Fruit fly (Drosophila melanogaster): ENCODE data around the gene CG3164.

The CG3164 gene

DNA sequence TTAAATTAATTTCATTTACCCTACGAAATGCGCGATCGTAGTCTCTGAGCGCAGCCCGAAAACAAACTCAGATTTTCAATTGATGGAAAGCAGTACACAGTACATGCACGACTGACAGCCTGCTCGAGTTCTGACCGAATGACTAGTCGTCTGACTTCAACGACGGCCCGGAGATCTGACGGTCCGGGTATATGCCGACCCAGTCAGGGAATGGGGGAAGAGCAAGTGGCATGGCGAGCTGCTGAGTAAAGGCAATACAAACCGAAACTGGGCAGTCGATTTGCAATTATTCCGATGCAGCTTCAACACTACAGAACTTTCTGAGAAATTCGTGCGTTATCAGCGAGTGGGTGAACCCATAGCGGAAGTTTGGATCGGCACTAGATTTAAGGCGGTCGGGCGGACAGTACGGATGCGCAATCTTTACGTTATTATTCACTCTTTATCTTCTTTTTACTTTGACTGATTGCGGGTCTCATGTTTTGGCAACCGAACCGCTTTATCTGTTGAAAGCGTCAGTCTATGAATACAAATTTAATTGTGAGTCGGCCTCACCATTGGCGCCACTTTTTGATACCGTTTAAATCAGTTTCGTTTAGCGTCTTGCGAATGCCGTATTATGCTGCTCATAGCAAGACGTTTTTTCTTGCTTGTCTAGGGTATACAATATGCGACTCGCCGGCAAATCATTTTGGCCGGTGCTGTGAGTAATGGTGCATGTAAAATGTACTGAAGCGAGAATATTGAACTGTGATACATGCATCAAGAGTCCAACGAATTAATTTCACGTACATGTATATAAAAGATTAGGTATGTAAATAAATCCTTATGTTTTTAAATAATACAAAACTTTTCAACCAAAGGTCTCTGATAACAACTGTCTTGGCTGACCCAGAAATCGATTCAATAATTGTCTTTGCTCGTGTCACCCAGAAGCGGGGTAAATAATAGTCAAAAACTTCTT, 9.8 kb downstream of the CG3164 start:
- no peak for TF ChIP-seq h (optimal IDR thresholded peaks at IDR 0.05)
- TF ChIP-seq psq (optimal IDR thresholded peaks at IDR 0.05), result no peak
- no peak for TF ChIP-seq ttk (optimal IDR thresholded peaks at IDR 0.05)
- TF ChIP-seq insv (optimal IDR thresholded peaks at IDR 0.05), result no peak
- TF ChIP-seq Myc (optimal IDR thresholded peaks at IDR 0.05), result no peak
- TF ChIP-seq Sin3A (optimal IDR thresholded peaks at IDR 0.05), result no peak

DNA sequence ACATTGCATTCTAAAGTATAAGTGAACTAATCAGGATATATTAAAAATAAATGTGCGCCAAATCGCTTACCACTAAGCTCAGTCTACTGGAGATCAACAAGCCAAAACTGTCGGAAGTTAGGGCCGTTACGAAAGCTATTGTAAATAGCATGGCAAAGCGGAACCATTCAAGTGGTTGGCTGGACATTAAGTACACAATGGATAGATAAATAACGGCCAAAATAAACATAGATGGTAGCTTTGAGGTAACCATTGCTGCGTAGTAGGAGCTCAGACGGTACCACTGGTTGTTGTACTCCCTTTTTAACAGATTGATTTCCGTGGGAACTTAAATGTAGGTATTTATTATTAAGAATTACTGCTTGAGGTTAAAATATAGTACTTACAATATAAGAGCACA, 12.8 kb downstream of the CG3164 start:
- TF ChIP-seq Sin3A (optimal IDR thresholded peaks at IDR 0.05) (no peak), ttk (optimal IDR thresholded peaks at IDR 0.05) (no peak), insv (optimal IDR thresholded peaks at IDR 0.05) (no peak), Myc (optimal IDR thresholded peaks at IDR 0.05) (no peak), psq (optimal IDR thresholded peaks at IDR 0.05) (no peak), h (optimal IDR thresholded peaks at IDR 0.05) (no peak)

DNA sequence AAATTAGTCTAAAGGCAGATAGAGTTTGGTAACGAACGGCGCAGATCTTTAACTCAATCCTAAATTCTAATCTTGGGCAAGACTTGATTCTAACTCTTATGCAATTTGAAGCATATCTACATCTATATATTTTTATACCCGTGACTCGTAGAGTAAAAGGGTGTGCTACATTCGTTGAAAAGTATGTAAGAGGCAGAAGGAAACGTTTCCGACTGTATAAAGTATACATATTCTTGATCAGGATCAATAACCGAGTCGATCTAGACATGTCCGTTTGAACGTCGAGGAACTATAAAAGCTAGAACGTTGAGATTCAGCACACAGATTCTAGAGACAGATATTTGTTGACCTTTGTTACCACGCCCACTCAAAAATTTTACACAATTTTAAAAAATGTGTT, 14.2 kb downstream of the CG3164 start, which contains the start of gene CG13694:
Gene CG13694 (minus strand): TSS at position 101 of the 400 bp plus-strand sequence.
- TF ChIP-seq ttk (optimal IDR thresholded peaks at IDR 0.05) (no peak), Sin3A (optimal IDR thresholded peaks at IDR 0.05) (no peak), Myc (optimal IDR thresholded peaks at IDR 0.05) (no peak), insv (optimal IDR thresholded peaks at IDR 0.05) (no peak), h (optimal IDR thresholded peaks at IDR 0.05) (no peak), psq (optimal IDR thresholded peaks at IDR 0.05) (no peak)

DNA sequence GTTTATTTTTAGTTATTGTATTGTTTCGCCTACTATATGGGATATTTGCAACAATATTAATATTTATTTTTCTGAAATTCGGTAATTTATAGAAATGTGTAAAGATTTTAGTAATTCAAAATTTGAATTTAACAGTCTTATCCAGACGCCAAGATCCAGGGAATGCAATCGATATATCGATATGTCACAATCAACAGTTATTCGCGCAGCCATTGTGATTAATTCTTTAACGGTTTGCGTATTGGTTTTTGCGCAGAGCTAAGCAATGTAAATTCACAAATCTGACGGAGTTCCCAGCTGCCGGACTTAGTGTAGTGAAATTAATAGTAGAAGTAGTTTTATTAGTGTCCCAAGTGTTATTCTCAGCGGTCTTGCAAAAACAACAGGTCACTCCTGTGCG, 16.2 kb downstream of the CG3164 start, which contains the start of gene ND-15:
Gene ND-15 (plus strand): TSS at position 298 of the 400 bp plus-strand sequence.
- TF ChIP-seq h (optimal IDR thresholded peaks at IDR 0.05) (no peak), Myc (optimal IDR thresholded peaks at IDR 0.05) (no peak), psq (optimal IDR thresholded peaks at IDR 0.05) (no peak), ttk (optimal IDR thresholded peaks at IDR 0.05) (no peak), Sin3A (optimal IDR thresholded peaks at IDR 0.05) (no peak), insv (optimal IDR thresholded peaks at IDR 0.05) (no peak)

DNA sequence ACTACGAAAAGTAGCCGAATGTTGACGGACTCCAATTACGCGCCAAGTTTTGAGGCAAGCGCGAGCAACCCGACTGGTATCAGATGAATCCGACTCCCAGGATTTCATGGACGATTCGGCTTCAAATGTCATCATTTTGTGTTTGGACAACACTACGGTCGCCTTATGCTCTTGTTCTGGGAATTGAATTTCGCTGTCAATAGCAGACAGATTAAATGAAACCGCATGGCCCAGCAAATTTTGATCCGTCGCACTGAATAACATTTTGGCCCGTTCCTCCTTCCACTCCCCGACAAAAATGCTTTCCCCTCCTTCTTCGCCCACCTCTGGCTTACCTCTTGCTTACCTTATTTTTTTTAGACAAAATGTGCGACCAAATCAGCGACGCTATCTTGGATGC, 20.5 kb downstream of the CG3164 start:
- TF ChIP-seq Myc (optimal IDR thresholded peaks at IDR 0.05), result no peak
- TF ChIP-seq Sin3A (optimal IDR thresholded peaks at IDR 0.05), result no peak
- TF ChIP-seq h (optimal IDR thresholded peaks at IDR 0.05), result no peak
- no peak for TF ChIP-seq psq (optimal IDR thresholded peaks at IDR 0.05)
- TF ChIP-seq ttk (optimal IDR thresholded peaks at IDR 0.05), result no peak
- no peak for TF ChIP-seq insv (optimal IDR thresholded peaks at IDR 0.05)

DNA sequence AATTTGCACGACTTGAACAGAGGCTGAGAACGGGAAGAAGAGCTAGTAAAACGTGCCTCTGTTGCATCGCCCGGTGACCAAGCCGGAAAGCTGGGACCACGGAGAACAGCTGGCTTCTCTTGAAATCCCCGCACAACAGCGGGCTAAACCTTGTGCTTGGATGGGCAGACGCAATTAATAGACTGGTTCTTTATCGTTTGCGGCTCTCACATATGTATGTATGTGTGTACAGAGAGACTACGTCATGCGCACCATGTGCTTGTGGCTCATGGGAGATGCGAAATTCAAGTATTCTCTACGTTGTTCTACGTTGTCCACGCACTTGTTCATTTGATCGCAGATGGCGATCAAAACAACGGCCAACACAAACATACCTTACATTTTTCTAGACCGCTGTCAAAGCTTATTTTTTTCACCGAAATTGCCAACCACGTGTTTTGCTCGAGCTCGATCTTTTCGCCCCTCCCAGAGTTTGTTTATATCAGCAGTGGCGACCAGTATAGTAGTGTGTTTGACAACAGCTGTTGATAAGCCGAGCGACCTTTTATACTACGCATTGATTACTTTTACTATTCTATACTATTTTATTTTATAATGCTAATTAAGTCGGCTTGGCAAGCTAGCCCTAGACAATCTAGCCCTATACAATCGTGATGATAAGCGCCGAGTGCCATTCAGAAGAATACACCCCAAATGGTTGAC, 21.3 kb downstream of the CG3164 start:
- TF ChIP-seq Myc (optimal IDR thresholded peaks at IDR 0.05) (no peak), Sin3A (optimal IDR thresholded peaks at IDR 0.05) (no peak), h (optimal IDR thresholded peaks at IDR 0.05) (no peak)

DNA sequence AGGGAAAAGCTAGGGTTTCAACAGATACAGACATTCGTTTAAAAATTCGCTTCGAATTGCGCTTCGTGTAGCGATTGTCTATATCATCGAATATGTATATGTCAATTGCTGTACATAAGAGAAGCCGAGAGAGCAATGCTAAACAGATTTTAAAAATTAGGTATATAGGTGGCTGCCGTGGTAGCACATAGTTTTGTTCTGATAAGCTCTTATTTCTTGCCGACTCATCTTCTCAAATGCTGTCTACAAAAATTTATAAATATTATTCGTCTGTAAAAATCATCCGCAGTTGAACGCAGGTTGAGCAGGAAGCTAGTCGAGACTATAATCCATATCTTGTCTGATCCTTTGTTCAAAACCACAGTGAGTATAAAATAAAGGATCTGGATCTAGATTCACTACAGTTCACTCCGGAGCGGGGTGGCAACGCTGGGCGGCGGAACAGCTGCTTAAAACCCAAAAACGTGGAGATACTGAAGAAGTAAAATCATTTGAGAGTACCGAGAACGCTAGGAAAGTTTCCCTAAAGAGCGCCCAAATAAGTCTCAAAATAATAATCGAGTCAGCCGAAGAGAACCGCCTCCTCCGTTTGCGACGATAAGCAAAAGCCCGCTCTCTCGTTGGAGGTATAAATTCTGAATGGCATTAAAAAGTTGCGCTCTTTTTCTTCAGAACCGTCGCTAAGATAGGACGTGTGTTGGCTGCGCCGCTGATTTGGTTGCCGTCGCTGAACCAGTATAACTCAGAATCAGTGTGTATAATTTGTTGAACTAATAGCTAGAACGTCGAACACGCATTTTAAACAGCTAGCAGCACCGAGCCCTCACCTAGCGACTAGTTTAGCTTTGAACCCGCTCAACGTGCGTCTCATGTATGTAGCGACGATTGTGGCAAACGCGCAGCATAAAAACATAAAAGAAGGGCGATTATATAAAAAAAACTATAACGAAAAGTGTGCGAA, 22.8 kb downstream of the CG3164 start:
- TF ChIP-seq insv (optimal IDR thresholded peaks at IDR 0.05), result no peak
- no peak for TF ChIP-seq ttk (optimal IDR thresholded peaks at IDR 0.05)
- no peak for TF ChIP-seq Myc (optimal IDR thresholded peaks at IDR 0.05)
- TF ChIP-seq h (optimal IDR thresholded peaks at IDR 0.05), result no peak

DNA sequence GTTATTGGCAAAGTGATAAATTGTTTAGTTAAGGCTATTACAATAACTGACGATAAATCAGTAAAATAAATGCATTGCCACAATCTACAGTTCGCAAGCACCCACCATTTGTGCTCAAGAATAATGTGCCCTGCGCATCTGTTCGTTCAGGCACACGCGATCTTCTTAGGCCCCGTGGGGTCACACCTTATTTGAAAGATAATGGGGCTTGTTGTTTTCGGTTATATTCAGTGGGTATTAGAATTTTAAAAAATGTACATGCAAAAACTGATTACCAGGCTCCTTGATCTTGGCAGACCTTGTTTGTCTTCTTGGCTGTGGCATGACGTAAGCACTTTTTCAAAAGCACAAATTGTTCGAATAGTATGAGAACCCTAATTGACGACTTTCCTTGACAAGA, 23.6 kb downstream of the CG3164 start:
- TF ChIP-seq ttk (optimal IDR thresholded peaks at IDR 0.05) (no peak), Sin3A (optimal IDR thresholded peaks at IDR 0.05) (no peak), insv (optimal IDR thresholded peaks at IDR 0.05) (no peak), psq (optimal IDR thresholded peaks at IDR 0.05) (no peak), h (optimal IDR thresholded peaks at IDR 0.05) (no peak), Myc (optimal IDR thresholded peaks at IDR 0.05) (no peak)

DNA sequence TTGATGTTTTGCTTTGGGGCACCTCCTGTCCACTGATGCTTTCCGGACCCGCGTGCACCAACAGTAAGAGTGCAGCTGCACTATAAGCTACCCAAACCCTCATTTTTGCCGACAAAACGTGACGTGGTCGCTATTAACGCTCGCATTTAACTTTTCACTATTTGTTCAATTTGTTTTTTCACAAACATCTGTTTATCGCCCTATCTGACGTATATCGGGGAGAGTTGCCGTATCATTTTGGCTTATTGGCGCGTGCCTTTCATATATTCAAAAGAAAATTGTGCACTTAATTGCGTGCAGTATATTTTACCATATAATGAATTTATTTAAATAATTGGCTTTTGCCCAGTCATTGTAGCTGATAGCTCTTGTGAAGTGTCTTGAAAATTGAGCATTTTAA, 24.1 kb downstream of the CG3164 start, which contains the start of the genes Nhe1 and Sam-S:
Gene Nhe1 (minus strand): TSS at position 193 of the 400 bp plus-strand sequence.
Gene Sam-S (plus strand): TSS at position 364 of the 400 bp plus-strand sequence.
- TF ChIP-seq ttk (optimal IDR thresholded peaks at IDR 0.05) (no peak), insv (optimal IDR thresholded peaks at IDR 0.05) (no peak), h (optimal IDR thresholded peaks at IDR 0.05) (no peak), Myc (optimal IDR thresholded peaks at IDR 0.05) (no peak), Sin3A (optimal IDR thresholded peaks at IDR 0.05) (no peak), psq (optimal IDR thresholded peaks at IDR 0.05) (no peak)

DNA sequence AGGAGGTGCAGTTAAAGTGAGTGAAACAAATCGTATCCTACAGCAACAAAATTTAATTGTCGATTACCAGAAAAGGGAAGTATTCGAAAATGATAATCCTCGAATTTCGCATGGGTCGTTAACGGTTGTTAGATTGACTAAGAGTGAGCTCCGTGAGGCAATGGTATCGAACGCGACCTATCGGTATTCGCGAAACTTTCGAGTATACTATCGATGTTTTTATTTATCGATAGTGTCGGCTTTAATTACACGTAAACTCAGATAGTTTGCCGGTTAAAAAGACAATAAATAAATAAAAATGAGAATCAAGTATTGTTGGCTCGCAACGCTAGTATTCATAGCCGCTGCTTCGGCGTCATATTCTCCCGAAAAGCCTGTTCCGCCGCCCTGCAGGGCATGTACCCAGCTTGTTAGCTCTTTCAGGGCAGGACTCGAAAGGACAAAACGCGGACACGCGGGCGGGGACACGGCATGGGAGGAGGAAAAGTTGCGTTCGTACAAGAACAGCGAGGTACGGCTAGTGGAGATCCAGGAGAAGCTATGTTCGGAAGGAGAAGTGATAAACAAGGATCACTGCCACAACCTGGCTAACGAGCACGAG, 28.3 kb downstream of the CG3164 start, which contains the start of gene Creld:
Gene Creld (plus strand): TSS at position 220 of the 601 bp plus-strand sequence.
- TF ChIP-seq Sin3A (optimal IDR thresholded peaks at IDR 0.05) (no peak), ttk (optimal IDR thresholded peaks at IDR 0.05) (no peak), h (optimal IDR thresholded peaks at IDR 0.05) (no peak), psq (optimal IDR thresholded peaks at IDR 0.05) (no peak), insv (optimal IDR thresholded peaks at IDR 0.05) (no peak), Myc (optimal IDR thresholded peaks at IDR 0.05) (no peak)

DNA sequence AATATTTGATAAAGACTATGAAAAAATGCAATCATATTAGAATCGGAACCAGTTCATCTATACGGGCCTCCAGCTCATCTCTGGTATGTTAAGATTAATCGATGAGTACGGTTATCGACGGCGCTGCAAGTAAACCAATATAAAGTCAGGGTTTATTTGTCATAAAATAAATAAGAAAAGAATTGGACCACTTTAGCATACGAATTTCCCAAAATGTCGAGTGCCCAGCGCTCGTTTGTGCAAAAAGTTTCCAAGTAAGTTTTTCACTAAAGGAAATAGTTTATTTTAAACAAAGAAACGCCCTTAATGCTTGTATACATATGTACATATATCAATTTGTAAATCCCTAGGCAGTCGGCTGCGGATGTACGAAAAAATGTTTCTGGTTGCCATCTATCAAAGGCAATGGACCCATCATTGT, 35.9 kb downstream of the CG3164 start, which contains the start of gene Zir:
Gene Zir (plus strand): TSS at position 101 of the 421 bp plus-strand sequence.
- TF ChIP-seq h (optimal IDR thresholded peaks at IDR 0.05), result no peak
- TF ChIP-seq psq (optimal IDR thresholded peaks at IDR 0.05), result no peak
- no peak for TF ChIP-seq Sin3A (optimal IDR thresholded peaks at IDR 0.05)
- TF ChIP-seq Myc (optimal IDR thresholded peaks at IDR 0.05), result no peak
- no peak for TF ChIP-seq ttk (optimal IDR thresholded peaks at IDR 0.05)

Measured in Kc167 (cell line).